Worm (Caenorhabditis elegans): ENCODE results near the gene egg-3.

Gene egg-3

DNA sequence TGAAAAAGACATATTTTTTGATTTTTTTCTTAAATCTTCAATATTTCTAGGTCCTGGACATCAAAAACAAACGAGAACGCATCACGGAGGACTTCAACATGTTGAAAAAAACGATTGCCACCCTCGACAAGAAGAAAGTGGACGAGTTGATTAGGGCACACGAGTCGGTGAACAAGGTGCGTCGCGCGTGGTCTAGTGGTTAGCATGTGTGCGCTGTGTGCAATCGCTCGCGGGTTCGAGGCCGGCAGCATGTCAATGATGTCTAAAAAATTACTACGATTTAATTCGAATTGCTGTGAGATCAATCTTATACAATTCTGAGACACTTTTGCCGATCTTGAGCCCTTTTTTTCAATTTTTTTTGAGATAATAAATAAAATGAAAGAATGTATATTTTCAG lies 44.2 kb downstream of the egg-3 start (continued):
- TF ChIP-seq ama-1 (optimal IDR thresholded peaks at IDR 0.05) (no peak), K02D7.2 (tag; optimal IDR thresholded peaks at IDR 0.05) (peak; percentile 83), pag-3 (tag; optimal IDR thresholded peaks at IDR 0.05; ENCODE audit: borderline replicate concordance) (peak; percentile 5), nfya-1 (tag; optimal IDR thresholded peaks at IDR 0.05) (peak; percentile 74), ttx-3 (tag; optimal IDR thresholded peaks at IDR 0.05) (peak; percentile 90), gmeb-2 (tag; optimal IDR thresholded peaks at IDR 0.05) (peak; percentile 88), ceh-48 (tag; optimal IDR thresholded peaks at IDR 0.05) (peak; percentile 78), ceh-2 (tag; optimal IDR thresholded peaks at IDR 0.05) (peak; percentile 76), che-1 (tag; optimal IDR thresholded peaks at IDR 0.05) (peak; percentile 91), sdc-2 (tag; optimal IDR thresholded peaks at IDR 0.05) (peak; percentile 82), ceh-19 (GFP tag; optimal IDR thresholded peaks at IDR 0.05) (peak; percentile 92), ceh-45 (GFP tag; IDR thresholded peaks at IDR 0.05) (peak; percentile 67; the same call in 1 of the 2 replicates), nhr-232 (tag; optimal IDR thresholded peaks at IDR 0.05) (peak; percentile 87), hlh-8 (tag; optimal IDR thresholded peaks at IDR 0.05) (peak; percentile 69), hlh-15 (tag; optimal IDR thresholded peaks at IDR 0.05) (peak; percentile 71), pax-1 (tag; optimal IDR thresholded peaks at IDR 0.05) (no peak), elt-2 (tag; optimal IDR thresholded peaks at IDR 0.05) (peak; percentile 94), fax-1 (tag; optimal IDR thresholded peaks at IDR 0.05) (peak; percentile 73), sox-4 (tag; optimal IDR thresholded peaks at IDR 0.05) (peak; percentile 88), lin-11 (tag; optimal IDR thresholded peaks at IDR 0.05) (peak; percentile 86), tbx-2 (tag; optimal IDR thresholded peaks at IDR 0.05) (peak; percentile 93), elt-4 (tag; optimal IDR thresholded peaks at IDR 0.05) (peak; percentile 5), madf-2 (tag; optimal IDR thresholded peaks at IDR 0.05) (peak; percentile 83), ceh-30 (tag; optimal IDR thresholded peaks at IDR 0.05) (peak; percentile 16), ceh-18 (tag; optimal IDR thresholded peaks at IDR 0.05) (peak; percentile 85), mec-3 (tag; optimal IDR thresholded peaks at IDR 0.05; ENCODE audit: borderline replicate concordance) (peak; percentile 55), fkh-6 (tag; optimal IDR thresholded peaks at IDR 0.05) (peak; percentile 84), hlh-6 (tag; optimal IDR thresholded peaks at IDR 0.05) (peak; percentile 88), ceh-6 (GFP tag; optimal IDR thresholded peaks at IDR 0.05) (peak; percentile 91), Y22D7AL.16 (tag; optimal IDR thresholded peaks at IDR 0.05) (peak; percentile 81), unc-3 (GFP tag; conservative IDR thresholded peaks at IDR 0.05) (peak; percentile 77), unc-3 (tag; optimal IDR thresholded peaks at IDR 0.05) (peak; percentile 84), ceh-24 (tag; optimal IDR thresholded peaks at IDR 0.05) (peak; percentile 59), rnt-1 (tag; optimal IDR thresholded peaks at IDR 0.05) (peak; percentile 58), pros-1 (tag; optimal IDR thresholded peaks at IDR 0.05) (peak; percentile 35), F13H6.1 (tag; optimal IDR thresholded peaks at IDR 0.05) (peak; percentile 54), unc-42 (tag; optimal IDR thresholded peaks at IDR 0.05) (peak; percentile 36), ztf-16 (tag; optimal IDR thresholded peaks at IDR 0.05) (peak; percentile 91), pha-4 (tag; optimal IDR thresholded peaks at IDR 0.05) (no peak), ceh-22 (tag; optimal IDR thresholded peaks at IDR 0.05) (peak; percentile 35)

ce11 chrII:10838550-10838949 lies 45.7 kb downstream of the egg-3 start:
- TF ChIP-seq zip-5 (tag; optimal IDR thresholded peaks at IDR 0.05), result no peak
- TF ChIP-seq F13H6.1 (tag; optimal IDR thresholded peaks at IDR 0.05), result no peak
- TF ChIP-seq nfya-1 (tag; optimal IDR thresholded peaks at IDR 0.05), result peak; percentile 63
- TF ChIP-seq hlh-15 (tag; optimal IDR thresholded peaks at IDR 0.05), result no peak
- no peak for TF ChIP-seq ahr-1 (tag; optimal IDR thresholded peaks at IDR 0.05)
- no peak for TF ChIP-seq fax-1 (tag; optimal IDR thresholded peaks at IDR 0.05)

ce11 chrII:10834717-10835116 lies 49.5 kb downstream of the egg-3 start:
- TF ChIP-seq sdc-2 (tag; optimal IDR thresholded peaks at IDR 0.05) (no peak), unc-3 (GFP tag; conservative IDR thresholded peaks at IDR 0.05) (no peak), unc-3 (tag; optimal IDR thresholded peaks at IDR 0.05) (no peak), fax-1 (tag; optimal IDR thresholded peaks at IDR 0.05) (no peak), ceh-30 (tag; optimal IDR thresholded peaks at IDR 0.05) (no peak), syd-9 (tag; optimal IDR thresholded peaks at IDR 0.05) (no peak), pag-3 (tag; optimal IDR thresholded peaks at IDR 0.05; ENCODE audit: borderline replicate concordance) (no peak), ceh-48 (tag; optimal IDR thresholded peaks at IDR 0.05) (no peak), unc-42 (tag; optimal IDR thresholded peaks at IDR 0.05) (no peak), nhr-11 (tag; optimal IDR thresholded peaks at IDR 0.05) (no peak), elt-2 (tag; optimal IDR thresholded peaks at IDR 0.05) (no peak), ceh-6 (GFP tag; optimal IDR thresholded peaks at IDR 0.05) (no peak), tbx-7 (tag; optimal IDR thresholded peaks at IDR 0.05) (no peak), eyg-1 (tag; optimal IDR thresholded peaks at IDR 0.05) (no peak), tbx-2 (tag; optimal IDR thresholded peaks at IDR 0.05) (no peak), ref-2 (tag; optimal IDR thresholded peaks at IDR 0.05) (no peak), ceh-45 (GFP tag; IDR thresholded peaks at IDR 0.05) (no peak), pat-9 (tag; optimal IDR thresholded peaks at IDR 0.05) (no peak), F13H6.1 (tag; optimal IDR thresholded peaks at IDR 0.05) (no peak)
